Worm (Caenorhabditis elegans) whole organism, mixed stage, embryonic: ENCODE measurements around the gene cft-1.

Experiments used
- blmp-1 ChIP-seq: fragments of 150-350 bp; optimal IDR thresholded peaks from 2 replicates; lab custom pipeline; 2014; ENCODE audit warnings: missing biosample characterization, missing genetic modification characterization
- ceh-83 ChIP-seq: fragments of 200-800 bp; sonication (Bioruptor generic); optimal IDR thresholded peaks from 2 replicates; lab custom pipeline; 2018; ENCODE audit warnings: mild to moderate bottlenecking, missing genetic modification characterization, missing compliant biosample characterization
- elt-1 ChIP-seq: sonication (generic microtip); optimal IDR thresholded peaks from 2 replicates; lab custom pipeline; 2017; ENCODE audit warnings: missing genetic modification characterization, mild to moderate bottlenecking, missing compliant biosample characterization, antibody characterized with exemption, moderate library complexity, borderline replicate concordance; ENCODE audit not compliant: insufficient read depth
- elt-3 ChIP-seq: fragments of 150-350 bp; optimal IDR thresholded peaks from 2 replicates; lab custom pipeline; 2014; ENCODE audit warnings: missing biosample characterization, missing genetic modification characterization
- hlh-1 ChIP-seq: fragments of 150-350 bp; optimal IDR thresholded peaks from 2 replicates; lab custom pipeline; 2014; ENCODE audit warnings: missing biosample characterization, missing genetic modification reagents, missing genetic modification characterization
- lsy-2 ChIP-seq: fragments of 150-350 bp; optimal IDR thresholded peaks from 2 replicates; lab custom pipeline; 2014; ENCODE audit warnings: missing biosample characterization, missing genetic modification characterization
- nhr-28 ChIP-seq: fragments of 150-350 bp; optimal IDR thresholded peaks from 2 replicates; lab custom pipeline; 2014; ENCODE audit warnings: missing biosample characterization, missing genetic modification characterization
- snpc-4 ChIP-seq: fragments of 150-350 bp; optimal IDR thresholded peaks from 2 replicates; lab custom pipeline; 2014; ENCODE audit warnings: missing biosample characterization, missing genetic modification characterization
- sptf-1 ChIP-seq: sonication (generic microtip); optimal IDR thresholded peaks from 2 replicates; lab custom pipeline; 2017; ENCODE audit warnings: mild to moderate bottlenecking, missing genetic modification characterization, moderate library complexity, missing compliant biosample characterization
- unc-62 ChIP-seq: fragments of 150-350 bp; optimal IDR thresholded peaks from 2 replicates; lab custom pipeline; 2014; ENCODE audit warnings: missing biosample characterization, missing genetic modification reagents, missing genetic modification characterization
- ztf-11 ChIP-seq: fragments of 150-350 bp; optimal IDR thresholded peaks from 2 replicates; lab custom pipeline; 2014; ENCODE audit warnings: missing biosample characterization, missing genetic modification characterization

ce11 chrV:5504295-5504694 is 34.3 kb upstream of the cft-1 start:
- TF ChIP-seq lsy-2 (no peak), nhr-28 (tag; lab: Kevin White, UChicago) (no peak), ztf-11 (tag; lab: Kevin White, UChicago) (no peak), elt-1 (tag; lab: Kevin White, UChicago) (no peak), snpc-4 (no peak), sptf-1 (tag; lab: Kevin White, UChicago) (no peak), hlh-1 (no peak), unc-62 (GFP tag; lab: Kevin White, UChicago) (no peak), blmp-1 (no peak), elt-3 (tag; lab: Kevin White, UChicago) (no peak), ceh-83 (GFP tag; lab: Kevin White, UChicago) (no peak)
